Worm (Caenorhabditis elegans): Measurements from ENCODE around the gene M163.8.

The M163.8 gene

DNA sequence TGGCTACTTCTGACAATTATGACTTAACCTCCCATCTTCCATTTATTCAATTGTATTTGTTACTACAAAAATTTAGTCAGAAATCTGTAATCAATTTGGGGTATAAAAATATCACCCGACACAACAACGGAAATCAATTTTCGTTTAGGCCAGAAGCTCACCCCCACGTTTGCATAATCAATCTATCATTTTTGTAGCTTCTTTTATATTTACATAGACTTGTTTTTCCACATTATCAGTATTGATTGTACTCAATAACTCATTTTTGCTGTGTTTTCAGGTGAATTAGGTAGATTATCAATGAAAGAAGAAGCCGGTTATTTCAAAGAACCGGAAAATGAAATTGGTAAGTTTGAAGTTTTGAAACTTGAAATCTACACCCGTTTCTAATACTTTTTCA, 11.2 kb upstream of the M163.8 start, which contains the start of gene M163.5:
TSS of gene M163.5 (plus strand) at position 301 of the 400 bp plus-strand sequence.
- TF ChIP-seq ceh-20 (GFP tag; IDR thresholded peaks at IDR 0.05) (no peak), zip-11 (GFP tag; IDR thresholded peaks at IDR 0.05) (no peak), R02D3.7 (tag; optimal IDR thresholded peaks at IDR 0.05) (no peak), skn-1 (tag; optimal IDR thresholded peaks at IDR 0.05) (no peak), aha-1 (tag) (no peak), ztf-11 (tag; optimal IDR thresholded peaks at IDR 0.05) (no peak), duxl-1 (tag; optimal IDR thresholded peaks at IDR 0.05; ENCODE audit: poor library complexity) (no peak), Y105C5A.15 (GFP tag; IDR thresholded peaks at IDR 0.05) (no peak), dpl-1 (GFP tag; optimal IDR thresholded peaks at IDR 0.05) (no peak), tra-1 (GFP tag; IDR thresholded peaks at IDR 0.05) (no peak), ceh-28 (tag; optimal IDR thresholded peaks at IDR 0.05) (no peak), F49E8.2 (tag; optimal IDR thresholded peaks at IDR 0.05; ENCODE audit: borderline replicate concordance) (no peak), hmg-1.1 (GFP tag; IDR thresholded peaks at IDR 0.05) (no peak), hif-1 (tag; optimal IDR thresholded peaks at IDR 0.05) (no peak), ctbp-1 (GFP tag; IDR thresholded peaks at IDR 0.05) (no peak), lin-39 (tag; optimal IDR thresholded peaks at IDR 0.05) (no peak), saeg-2 (GFP tag; IDR thresholded peaks at IDR 0.05) (no peak), lim-7 (GFP tag; IDR thresholded peaks at IDR 0.05) (no peak)

ce11 chrX:14476625-14477257, 8.2 kb upstream of the M163.8 start:
- TF ChIP-seq lin-15B (tag; optimal IDR thresholded peaks at IDR 0.05) (no peak), aha-1 (tag) (peak; percentile 85), mxl-3 (GFP tag; optimal IDR thresholded peaks at IDR 0.05) (peak; percentile 36), lin-38 (GFP tag; IDR thresholded peaks at IDR 0.05) (no peak; the same call in 1 of the 2 replicates), daf-8 (GFP tag; IDR thresholded peaks at IDR 0.05) (0 out of 2 replicates have a peak, but pooled peaks have one; percentile 54), snpc-1.2 (GFP tag; IDR thresholded peaks at IDR 0.05) (no peak), mdl-1 (tag; optimal IDR thresholded peaks at IDR 0.05) (peak in 1 of 2 experiments; percentile 1), dmd-6 (GFP tag; IDR thresholded peaks at IDR 0.05) (peak; percentile 63), cey-2 (tag; optimal IDR thresholded peaks at IDR 0.05; ENCODE audit: borderline replicate concordance, insufficient read depth) (no peak), nhr-42 (GFP tag; IDR thresholded peaks at IDR 0.05) (0 out of 2 replicates have a peak, but pooled peaks have one; percentile 57), snpc-4 (tag; optimal IDR thresholded peaks at IDR 0.05) (peak; percentile 93), zip-2 (tag; optimal IDR thresholded peaks at IDR 0.05) (peak; percentile 100), F44E2.7 (GFP tag; IDR thresholded peaks at IDR 0.05) (0 out of 2 replicates have a peak, but pooled peaks have one; percentile 12), vab-7 (GFP tag; IDR thresholded peaks at IDR 0.05) (no peak; the same call in 1 of the 2 replicates), hif-1 (tag; optimal IDR thresholded peaks at IDR 0.05) (no peak), daf-12 (tag; optimal IDR thresholded peaks at IDR 0.05) (no peak), egl-27 (tag; optimal IDR thresholded peaks at IDR 0.05) (no peak), spr-3 (GFP tag; optimal IDR thresholded peaks at IDR 0.05) (peak; percentile 73), nhr-76 (tag; optimal IDR thresholded peaks at IDR 0.05) (no peak), nhr-77 (tag; optimal IDR thresholded peaks at IDR 0.05) (no peak), Y5F2A.4 (GFP tag; optimal IDR thresholded peaks at IDR 0.05) (peak; percentile 38), duxl-1 (tag; optimal IDR thresholded peaks at IDR 0.05; ENCODE audit: poor library complexity) (peak; percentile 88), daf-19 (GFP tag; conservative IDR thresholded peaks at IDR 0.05) (0 out of 2 replicates have a peak, but pooled peaks have one; percentile 12), mep-1 (tag; optimal IDR thresholded peaks at IDR 0.05) (no peak), T20F7.1 (GFP tag; optimal IDR thresholded peaks at IDR 0.05) (peak; percentile 23), ZK337.2 (GFP tag; IDR thresholded peaks at IDR 0.05) (peak; percentile 49; the same call in 1 of the 2 replicates), gei-8 (GFP tag; optimal IDR thresholded peaks at IDR 0.05) (no peak), madf-5 (GFP tag; IDR thresholded peaks at IDR 0.05) (no peak), mes-2 (tag; optimal IDR thresholded peaks at IDR 0.05; ENCODE audit: poor library complexity, severe bottlenecking) (no peak), lin-39 (tag; optimal IDR thresholded peaks at IDR 0.05) (no peak), fos-1 (tag; optimal IDR thresholded peaks at IDR 0.05) (no peak), hlh-11 (tag; optimal IDR thresholded peaks at IDR 0.05) (no peak), nhr-10 (tag; optimal IDR thresholded peaks at IDR 0.05) (no peak), pqm-1 (tag; optimal IDR thresholded peaks at IDR 0.05) (no peak), hmg-1.1 (GFP tag; IDR thresholded peaks at IDR 0.05) (no peak), zfp-3 (GFP tag; conservative IDR thresholded peaks at IDR 0.05) (no peak; the same call in 1 of the 2 replicates)

All from whole organism, L4 larva.